Worm (Caenorhabditis elegans) whole organism, L4 larva: ENCODE data around the gene C06B3.7.

ENCODE experiments used
- F37D6.2 ChIP-seq: sonication (generic microtip); optimal IDR thresholded peaks from 2 replicates; lab custom pipeline; 2016; ENCODE audit warnings: mild to moderate bottlenecking, missing genetic modification characterization, missing compliant biosample characterization
- F49E8.2 ChIP-seq: sonication (generic microtip); optimal IDR thresholded peaks from 2 replicates; lab custom pipeline; 2016; ENCODE audit warnings: missing compliant biosample characterization, mild to moderate bottlenecking, missing genetic modification characterization, borderline replicate concordance
- Y105C5A.15 ChIP-seq: fragments of 200-800 bp; sonication (Bioruptor generic); IDR thresholded peaks from 2 replicates; pipeline ENCODE4 v1.3.6; 2022; ENCODE audit warnings: missing genetic modification characterization, missing compliant biosample characterization
- Y5F2A.4 ChIP-seq: fragments of 200-800 bp; sonication (Bioruptor generic); optimal IDR thresholded peaks from 2 replicates; lab custom pipeline; 2018; ENCODE audit warnings: mild to moderate bottlenecking, missing genetic modification characterization, missing compliant biosample characterization
- ZK337.2 ChIP-seq: fragments of 200-800 bp; sonication (Bioruptor generic); IDR thresholded peaks from 2 replicates; pipeline ENCODE4 v1.3.6; 2022; ENCODE audit warnings: missing genetic modification reagents, missing genetic modification characterization, missing compliant biosample characterization
- aha-1 ChIP-seq: fragments of 150-350 bp; peaks from one replicate; lab custom pipeline; 2014; ENCODE audit warnings: missing biosample characterization, missing genetic modification characterization
- aly-2 ChIP-seq: sonication (generic microtip); optimal IDR thresholded peaks from 2 replicates; lab custom pipeline; 2018; ENCODE audit warnings: missing biosample characterization, missing genetic modification characterization
- arid-1 ChIP-seq: fragments of 200-800 bp; sonication (Bioruptor generic); conservative IDR thresholded peaks from 2 replicates; pipeline ENCODE4 v1.3.6; 2022; ENCODE audit warnings: missing genetic modification reagents, missing genetic modification characterization, missing compliant biosample characterization
- attf-4 ChIP-seq: sonication (generic microtip); optimal IDR thresholded peaks from 3 replicates; lab custom pipeline; 2017; ENCODE audit warnings: missing biosample characterization, missing genetic modification characterization
- ceh-20 ChIP-seq: fragments of 200-800 bp; sonication (Bioruptor generic); IDR thresholded peaks from 2 replicates; pipeline ENCODE4 v1.3.6; 2022; ENCODE audit warnings: missing genetic modification reagents, missing genetic modification characterization, missing compliant biosample characterization
- ceh-32 ChIP-seq: sonication (generic microtip); optimal IDR thresholded peaks from 2 replicates; lab custom pipeline; 2016; ENCODE audit warnings: mild to moderate bottlenecking, missing genetic modification characterization, missing compliant biosample characterization; ENCODE audit not compliant: poor library complexity
- cey-2 ChIP-seq: sonication (generic microtip); optimal IDR thresholded peaks from 3 replicates; lab custom pipeline; 2017; ENCODE audit warnings: missing genetic modification characterization, mild to moderate bottlenecking, missing compliant biosample characterization, antibody characterized with exemption, borderline replicate concordance; ENCODE audit not compliant: insufficient read depth
- ctbp-1 ChIP-seq: fragments of 200-800 bp; sonication (Bioruptor generic); IDR thresholded peaks from 2 replicates; pipeline ENCODE4 v1.3.6; 2022; ENCODE audit warnings: missing genetic modification reagents, missing genetic modification characterization, missing compliant biosample characterization
- dpl-1 ChIP-seq: fragments of 150-350 bp; optimal IDR thresholded peaks from 2 replicates; lab custom pipeline; 2014; ENCODE audit warnings: missing biosample characterization, missing genetic modification reagents, missing genetic modification characterization
- egl-27 ChIP-seq: sonication (generic microtip); optimal IDR thresholded peaks from 3 replicates; lab custom pipeline; 2017; ENCODE audit warnings: missing biosample characterization, missing genetic modification reagents, missing genetic modification characterization
- fos-1 ChIP-seq: fragments of 150-350 bp; optimal IDR thresholded peaks from 2 replicates; lab custom pipeline; 2014; ENCODE audit warnings: missing biosample characterization, missing genetic modification characterization
- gei-8 ChIP-seq: fragments of 200-800 bp; sonication (Bioruptor generic); optimal IDR thresholded peaks from 2 replicates; lab custom pipeline; 2018; ENCODE audit warnings: mild to moderate bottlenecking, missing genetic modification characterization, missing compliant biosample characterization
- lim-7 ChIP-seq: fragments of 200-800 bp; sonication (Bioruptor generic); IDR thresholded peaks from 2 replicates; pipeline ENCODE4 v1.3.6; 2022; ENCODE audit warnings: missing genetic modification characterization, missing compliant biosample characterization
- lin-13 ChIP-seq: fragments of 150-350 bp; optimal IDR thresholded peaks from 2 replicates; lab custom pipeline; 2014; ENCODE audit warnings: missing biosample characterization, missing genetic modification reagents, missing genetic modification characterization
- lsy-2 ChIP-seq, 2 experiments: fragments of 150-350 bp in 1 of 2; sonication (generic microtip) in 1 of 2; optimal IDR thresholded peaks; 2 replicates each; lab custom pipeline; 2014 to 2017; ENCODE audit warnings: missing biosample characterization in 2 of 2, missing genetic modification characterization in 2 of 2
- madf-9 ChIP-seq: fragments of 200-800 bp; sonication (Bioruptor generic); conservative IDR thresholded peaks from 2 replicates; pipeline ENCODE4 v1.3.6; 2022; ENCODE audit warnings: missing genetic modification reagents, missing genetic modification characterization, missing compliant biosample characterization
- mdl-1 ChIP-seq, 2 experiments: fragments of 150-350 bp in 1 of 2; sonication (generic microtip) in 1 of 2; optimal IDR thresholded peaks; 2 replicates each; lab custom pipeline; 2014 to 2017; ENCODE audit warnings: missing biosample characterization in 2 of 2, missing genetic modification characterization in 2 of 2
- mes-2 ChIP-seq: sonication (generic microtip); optimal IDR thresholded peaks from 2 replicates; lab custom pipeline; 2016; ENCODE audit warnings: missing genotype, mild to moderate bottlenecking, missing genetic modification characterization, missing compliant biosample characterization; ENCODE audit not compliant: poor library complexity, severe bottlenecking
- nhr-10 ChIP-seq: fragments of 150-350 bp; optimal IDR thresholded peaks from 2 replicates; lab custom pipeline; 2014; ENCODE audit warnings: missing biosample characterization, missing genetic modification characterization
- nhr-11 ChIP-seq: fragments of 150-350 bp; optimal IDR thresholded peaks from 2 replicates; lab custom pipeline; 2014; ENCODE audit warnings: missing biosample characterization, missing genetic modification characterization
- nhr-237 ChIP-seq: sonication (generic microtip); optimal IDR thresholded peaks from 2 replicates; lab custom pipeline; 2017; ENCODE audit warnings: missing biosample characterization, missing genetic modification characterization
- nhr-28 ChIP-seq: fragments of 150-350 bp; optimal IDR thresholded peaks from 2 replicates; lab custom pipeline; 2014; ENCODE audit warnings: missing biosample characterization, missing genetic modification characterization
- nhr-6 ChIP-seq: fragments of 150-350 bp; optimal IDR thresholded peaks from 2 replicates; lab custom pipeline; 2014; ENCODE audit warnings: missing biosample characterization, missing genetic modification characterization
- php-3 ChIP-seq: fragments of 200-800 bp; sonication (Bioruptor generic); IDR thresholded peaks from 2 replicates; pipeline ENCODE4 v1.3.6; 2022; ENCODE audit warnings: missing genetic modification reagents, missing genetic modification characterization, missing compliant biosample characterization
- set-16 ChIP-seq: fragments of 200-800 bp; sonication (Bioruptor generic); IDR thresholded peaks from 2 replicates; pipeline ENCODE4 v1.3.6; 2022; ENCODE audit warnings: missing genetic modification reagents, missing genetic modification characterization, missing compliant biosample characterization
- snpc-1.2 ChIP-seq: fragments of 200-800 bp; sonication (Bioruptor generic); IDR thresholded peaks from 2 replicates; pipeline ENCODE4 v1.3.6; 2022; ENCODE audit warnings: missing genetic modification reagents, missing genetic modification characterization, missing compliant biosample characterization
- snpc-4 ChIP-seq: fragments of 150-350 bp; optimal IDR thresholded peaks from 2 replicates; lab custom pipeline; 2014; ENCODE audit warnings: missing biosample characterization, missing genetic modification characterization
- tag-97 ChIP-seq: fragments of 200-800 bp; sonication (Bioruptor generic); IDR thresholded peaks from 2 replicates; pipeline ENCODE4 v1.3.6; 2022; ENCODE audit warnings: missing genetic modification characterization, missing compliant biosample characterization
- tra-1 ChIP-seq: fragments of 200-800 bp; sonication (Bioruptor generic); IDR thresholded peaks from 2 replicates; pipeline ENCODE4 v1.3.6; 2022; ENCODE audit warnings: missing genetic modification reagents, missing genetic modification characterization, missing compliant biosample characterization
- unc-130 ChIP-seq: sonication (generic microtip); optimal IDR thresholded peaks from 2 replicates; lab custom pipeline; 2016; ENCODE audit warnings: missing genetic modification reagents, missing genetic modification characterization, missing compliant biosample characterization
- unc-39 ChIP-seq: sonication (generic microtip); optimal IDR thresholded peaks from 2 replicates; lab custom pipeline; 2017; ENCODE audit warnings: missing biosample characterization, missing genetic modification characterization
- unc-62 ChIP-seq, 3 experiments: fragments of 150-350 bp in 1 of 3; sonication (generic microtip); optimal IDR thresholded peaks in 2 of 3; peaks in 1 of 3; 1 replicate in 1 of 3; 2 replicates in 2 of 3; lab custom pipeline; 2014 to 2017; ENCODE audit warnings: missing biosample characterization in 3 of 3, missing genetic modification characterization in 3 of 3, missing genetic modification reagents in 3 of 3, missing genotype in 1 of 3
- zfp-3 ChIP-seq: fragments of 200-800 bp; sonication (Bioruptor generic); conservative IDR thresholded peaks from 2 replicates; pipeline ENCODE4 v1.3.6; 2022; ENCODE audit warnings: missing genetic modification reagents, missing genetic modification characterization, missing compliant biosample characterization
- ztf-11 ChIP-seq: fragments of 150-350 bp; optimal IDR thresholded peaks from 2 replicates; lab custom pipeline; 2014; ENCODE audit warnings: missing biosample characterization, missing genetic modification characterization

C06B3.7 gene

ce11 chrV:13909400-13909799 is at the start of gene C06B3.7 (continued):
- TF ChIP-seq madf-9, result no peak

DNA sequence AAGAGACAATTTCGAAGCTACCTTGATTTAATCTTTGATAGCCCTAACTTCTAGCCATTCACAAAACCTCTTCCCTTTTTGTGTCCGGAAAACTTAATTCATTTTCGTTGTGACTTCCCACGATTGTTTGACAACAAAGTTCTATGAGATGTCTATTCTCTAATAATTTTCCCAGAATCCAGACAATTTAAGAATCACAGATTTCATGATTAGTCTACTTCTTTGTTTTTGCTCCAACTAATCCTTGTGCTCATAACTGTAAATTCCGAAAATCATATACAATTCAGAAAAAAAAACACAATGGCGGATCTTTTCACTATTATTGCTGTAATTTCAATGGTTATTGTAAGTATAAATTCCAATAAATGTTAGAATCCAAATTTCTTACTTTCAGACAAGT is 47.0 kb upstream of the C06B3.7 start, which contains the start of gene srx-137:
Gene srx-137, plus strand, starts transcription at position 301 of the 400 bp plus-strand sequence.
- TF ChIP-seq lin-13 (GFP tag; lab: Kevin White, UChicago) (no peak), lsy-2 (tag; optimal IDR thresholded peaks at IDR 0.05; lab: Kevin White, UChicago) (no peak), attf-4 (tag; lab: Kevin White, UChicago) (no peak), ctbp-1 (no peak), F37D6.2 (no peak)

ce11 chrV:13863700-13864099 is 45.8 kb upstream of the C06B3.7 start:
- no peak for TF ChIP-seq set-16 (GFP tag; lab: Robert Waterston, UW)
- peak in 1 of 2 experiments; percentile 55 for TF ChIP-seq unc-62 (GFP tag; optimal IDR thresholded peaks at IDR 0.05 in 1 of 2; lab: Kevin White, UChicago)
- TF ChIP-seq unc-62 (tag; optimal IDR thresholded peaks at IDR 0.05; lab: Kevin White, UChicago), result no peak
- peak; percentile 90 for TF ChIP-seq aha-1 (tag; lab: Kevin White, UChicago)

ce11 chrV:13866353-13866752 is 43.1 kb upstream of the C06B3.7 start, which contains the start of gene nhr-175:
Gene nhr-175, plus strand, starts transcription at chrV:13866691.
- TF ChIP-seq Y5F2A.4 (GFP tag; lab: Kevin White, UChicago) (no peak), mdl-1 (tag; optimal IDR thresholded peaks at IDR 0.05; lab: Kevin White, UChicago) (no peak), arid-1 (GFP tag; lab: Robert Waterston, UW) (no peak), cey-2 (tag; lab: Kevin White, UChicago) (no peak), nhr-6 (tag; lab: Kevin White, UChicago) (no peak), nhr-10 (tag; lab: Kevin White, UChicago) (no peak), nhr-28 (tag; lab: Kevin White, UChicago) (no peak), ZK337.2 (no peak), nhr-237 (tag; lab: Kevin White, UChicago) (no peak), gei-8 (GFP tag; lab: Kevin White, UChicago) (no peak), mes-2 (no peak), tag-97 (GFP tag; lab: Robert Waterston, UW) (no peak), tra-1 (GFP tag; lab: Robert Waterston, UW) (no peak), unc-39 (tag; lab: Kevin White, UChicago) (no peak), unc-62 (GFP tag; optimal IDR thresholded peaks at IDR 0.05 in 1 of 2; lab: Kevin White, UChicago) (no peak), unc-62 (tag; optimal IDR thresholded peaks at IDR 0.05; lab: Kevin White, UChicago) (no peak)

ce11 chrV:13869551-13869950 is 39.9 kb upstream of the C06B3.7 start:
- no peak for TF ChIP-seq php-3 (GFP tag; lab: Robert Waterston, UW)
- peak; percentile 100 for TF ChIP-seq nhr-11
- TF ChIP-seq snpc-4 (tag; lab: Kevin White, UChicago), result no peak
- TF ChIP-seq nhr-28 (tag; lab: Kevin White, UChicago), result peak; percentile 89

- no peak for TF ChIP-seq nhr-237 (tag; lab: Kevin White, UChicago)
- TF ChIP-seq dpl-1 (GFP tag; lab: Kevin White, UChicago), result no peak
- no peak for TF ChIP-seq unc-130 (GFP tag; lab: Kevin White, UChicago)
- no peak for TF ChIP-seq lin-13 (GFP tag; lab: Kevin White, UChicago)
- no peak for TF ChIP-seq ceh-20 (GFP tag; lab: Robert Waterston, UW)
- no peak for TF ChIP-seq lim-7 (GFP tag; lab: Robert Waterston, UW)
- TF ChIP-seq egl-27 (tag; lab: Kevin White, UChicago), result no peak
- no peak for TF ChIP-seq zfp-3
- no peak for TF ChIP-seq Y105C5A.15 (GFP tag; lab: Robert Waterston, UW)
- TF ChIP-seq php-3 (GFP tag; lab: Robert Waterston, UW), result no peak
- TF ChIP-seq ceh-32 (tag; lab: Kevin White, UChicago), result no peak
- no peak for TF ChIP-seq fos-1 (tag; lab: Kevin White, UChicago)
- TF ChIP-seq F49E8.2 (tag; lab: Kevin White, UChicago), result no peak
- TF ChIP-seq mdl-1 (tag; optimal IDR thresholded peaks at IDR 0.05; lab: Kevin White, UChicago), result no peak
- TF ChIP-seq ztf-11 (tag; lab: Kevin White, UChicago), result no peak
- TF ChIP-seq aha-1 (tag; lab: Kevin White, UChicago), result no peak
- TF ChIP-seq snpc-1.2 (GFP tag; lab: Robert Waterston, UW), result no peak
- no peak for TF ChIP-seq aly-2 (tag; lab: Kevin White, UChicago)
- TF ChIP-seq, all 104 proteins: peak for 0
Observed at ce11 chrV:13872895-13873294, 36.6 kb upstream of the C06B3.7 start, which contains the start of gene cpt-5. Gene cpt-5, plus strand, starts transcription at chrV:13873195.
